Worm (Caenorhabditis elegans): ENCODE measurements around the gene tbp-1.

Gene tbp-1

ce11 chrIII:7367012-7367760 is 16.6 kb upstream of the tbp-1 start, which contains the start of the genes T20B12.5 and T20B12.4:
Gene T20B12.5 (minus strand): TSS chrIII:7367112.
Gene T20B12.4 (plus strand): TSS chrIII:7367710.
- TF ChIP-seq W03F9.2 (tag; optimal IDR thresholded peaks at IDR 0.05) (no peak), dao-5 (tag; optimal IDR thresholded peaks at IDR 0.05) (no peak), him-1 (tag; optimal IDR thresholded peaks at IDR 0.05) (no peak)

- no peak for TF ChIP-seq dao-5 (tag; optimal IDR thresholded peaks at IDR 0.05)
- no peak for TF ChIP-seq W03F9.2 (tag; optimal IDR thresholded peaks at IDR 0.05)
- no peak for TF ChIP-seq him-1 (tag; optimal IDR thresholded peaks at IDR 0.05)
These were observed 14.3 kb upstream of the tbp-1 start for ce11 chrIII:7369394-7370024.

ce11 chrIII:7370569-7370968 is 13.3 kb upstream of the tbp-1 start:
- TF ChIP-seq dao-5 (tag; optimal IDR thresholded peaks at IDR 0.05) (no peak), him-1 (tag; optimal IDR thresholded peaks at IDR 0.05) (no peak), W03F9.2 (tag; optimal IDR thresholded peaks at IDR 0.05) (no peak)

DNA sequence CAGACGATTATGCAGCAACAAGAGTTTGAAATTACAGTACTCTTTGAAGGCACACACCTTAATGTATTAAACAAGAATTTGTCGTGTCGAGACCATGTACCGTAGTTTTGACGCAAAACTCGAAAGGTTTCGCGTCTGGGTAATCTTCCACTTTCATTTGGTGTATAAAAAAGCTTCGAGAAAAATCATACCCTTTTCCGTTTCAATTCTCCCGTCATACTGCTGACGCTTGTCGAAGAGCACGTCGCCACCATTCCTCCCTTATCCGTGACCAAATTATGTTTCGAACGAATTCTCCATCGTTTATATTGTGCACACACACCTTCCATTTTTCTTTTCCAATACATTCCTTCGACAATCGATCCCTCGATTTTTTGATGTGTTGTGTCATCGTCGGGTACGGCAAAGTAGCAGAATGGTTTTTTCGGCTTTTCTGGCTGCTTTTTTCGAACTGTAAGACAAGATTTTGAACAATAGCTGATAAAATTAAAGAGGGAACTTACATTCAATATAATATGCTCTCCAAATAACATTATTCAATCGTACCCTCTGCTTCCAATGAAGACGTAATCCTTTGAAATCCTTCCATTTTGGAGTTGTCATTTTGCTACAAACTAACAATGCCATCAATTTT is 9.9 kb upstream of the tbp-1 start:
- TF ChIP-seq W03F9.2 (tag; optimal IDR thresholded peaks at IDR 0.05) (no peak), him-1 (tag; optimal IDR thresholded peaks at IDR 0.05) (no peak), dao-5 (tag; optimal IDR thresholded peaks at IDR 0.05) (no peak)

DNA sequence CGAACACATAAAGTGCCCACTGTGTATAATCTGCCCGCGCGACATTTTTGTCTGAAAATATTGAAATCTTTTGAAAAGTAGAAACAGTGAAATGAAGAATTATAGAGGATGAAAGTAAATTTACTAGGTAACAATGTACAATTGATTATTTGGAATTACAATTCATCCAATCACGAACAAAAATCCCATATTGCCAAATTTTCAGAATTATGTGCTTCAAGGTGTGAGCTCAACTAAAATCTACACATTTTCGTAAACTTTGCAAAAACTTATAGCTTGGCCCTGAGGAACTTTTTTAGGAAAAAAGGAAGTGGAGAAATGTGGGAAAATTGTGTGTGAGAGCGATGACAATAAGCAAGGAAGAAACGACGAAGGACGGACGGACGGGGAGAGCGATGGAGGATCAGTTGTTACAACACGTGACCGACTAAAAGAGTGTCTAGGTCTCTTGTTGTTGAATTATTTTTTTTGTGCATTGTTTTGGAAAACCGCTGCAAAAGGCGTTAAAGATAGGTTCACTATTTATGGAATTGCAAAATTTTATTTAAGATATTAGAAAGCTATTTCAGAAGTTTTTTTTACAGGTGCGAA is 9.1 kb upstream of the tbp-1 start, which contains the start of gene mml-1:
Gene mml-1 (minus strand): TSS at position 51 of the 591 bp plus-strand sequence.
- TF ChIP-seq dao-5 (tag; optimal IDR thresholded peaks at IDR 0.05) (no peak), him-1 (tag; optimal IDR thresholded peaks at IDR 0.05) (no peak), W03F9.2 (tag; optimal IDR thresholded peaks at IDR 0.05) (no peak)

ce11 chrIII:7375434-7375833 is 8.4 kb upstream of the tbp-1 start:
- no peak for TF ChIP-seq W03F9.2 (tag; optimal IDR thresholded peaks at IDR 0.05)
- TF ChIP-seq him-1 (tag; optimal IDR thresholded peaks at IDR 0.05) = no peak
- TF ChIP-seq dao-5 (tag; optimal IDR thresholded peaks at IDR 0.05) = no peak

DNA sequence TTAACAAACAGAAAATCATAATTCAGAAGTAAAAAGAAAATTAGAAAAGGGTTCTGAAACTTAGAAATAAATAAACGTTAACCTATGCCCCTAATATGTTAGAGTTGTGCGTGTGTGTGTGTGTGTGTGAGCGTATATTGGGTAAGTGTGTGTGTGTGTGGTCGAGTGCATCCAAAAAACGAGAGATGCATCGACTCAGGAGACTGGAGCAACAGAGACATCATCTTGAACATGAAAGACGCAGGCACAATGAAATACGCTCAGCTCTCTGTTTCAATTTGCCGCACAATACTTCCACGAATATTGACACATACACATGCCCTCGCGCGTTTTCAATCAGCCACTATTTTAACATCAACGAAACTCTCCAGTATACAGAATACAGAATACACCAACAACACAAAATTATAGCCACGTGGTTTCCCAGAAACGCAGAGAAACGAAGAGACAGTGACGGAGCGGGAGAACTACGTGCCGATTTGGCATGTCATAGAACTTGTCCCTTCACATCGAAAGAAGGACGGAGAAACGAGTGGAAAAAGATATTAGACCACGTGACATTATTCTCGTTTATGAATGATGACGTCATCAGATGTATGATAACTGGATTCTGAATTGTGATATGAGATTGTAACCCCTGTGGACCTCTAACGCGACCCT is 7.6 kb upstream of the tbp-1 start:
- no peak for TF ChIP-seq dao-5 (tag; optimal IDR thresholded peaks at IDR 0.05)

DNA sequence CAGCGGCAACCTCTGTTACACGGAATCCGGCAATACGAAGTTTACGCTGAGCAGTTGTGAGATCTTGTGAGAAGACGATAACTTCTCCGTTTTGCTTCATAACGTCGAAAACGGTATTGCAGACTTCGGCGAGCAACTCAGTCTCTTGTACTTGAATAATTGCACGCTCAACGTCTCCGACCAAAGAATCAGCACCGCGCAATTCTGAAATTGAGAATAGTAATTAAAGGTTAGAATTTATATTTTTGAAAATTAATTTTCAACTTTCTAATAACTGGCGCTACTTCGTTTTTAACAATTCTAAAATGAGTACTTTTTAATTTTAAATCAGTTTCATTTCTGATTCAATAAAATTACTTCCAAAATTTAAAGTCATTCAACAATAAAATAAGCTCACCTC is 5.3 kb upstream of the tbp-1 start:
- TF ChIP-seq dao-5 (tag; optimal IDR thresholded peaks at IDR 0.05) (no peak), W03F9.2 (tag; optimal IDR thresholded peaks at IDR 0.05) (no peak), him-1 (tag; optimal IDR thresholded peaks at IDR 0.05) (no peak)

ce11 chrIII:7378945-7379344 is 4.9 kb upstream of the tbp-1 start, which contains the start of gene T20B12.7:
Gene T20B12.7 (minus strand): TSS chrIII:7379045.
- no peak for TF ChIP-seq dao-5 (tag; optimal IDR thresholded peaks at IDR 0.05)
- no peak for TF ChIP-seq W03F9.2 (tag; optimal IDR thresholded peaks at IDR 0.05)
- TF ChIP-seq him-1 (tag; optimal IDR thresholded peaks at IDR 0.05) = no peak

ce11 chrIII:7380120-7380519 is 3.7 kb upstream of the tbp-1 start:
- TF ChIP-seq him-1 (tag; optimal IDR thresholded peaks at IDR 0.05) (no peak), dao-5 (tag; optimal IDR thresholded peaks at IDR 0.05) (no peak), W03F9.2 (tag; optimal IDR thresholded peaks at IDR 0.05) (no peak)

- peak; percentile 42 for TF ChIP-seq W03F9.2 (tag; optimal IDR thresholded peaks at IDR 0.05)
- TF ChIP-seq dao-5 (tag; optimal IDR thresholded peaks at IDR 0.05) = no peak
These were observed 2.2 kb upstream of the tbp-1 start, which contains the start of the genes hmg-4 and T20B12.3 for ce11 chrIII:7381546-7382171. Gene hmg-4 (minus strand): TSS chrIII:7381596. Gene T20B12.3 (plus strand): TSS chrIII:7382115.

DNA sequence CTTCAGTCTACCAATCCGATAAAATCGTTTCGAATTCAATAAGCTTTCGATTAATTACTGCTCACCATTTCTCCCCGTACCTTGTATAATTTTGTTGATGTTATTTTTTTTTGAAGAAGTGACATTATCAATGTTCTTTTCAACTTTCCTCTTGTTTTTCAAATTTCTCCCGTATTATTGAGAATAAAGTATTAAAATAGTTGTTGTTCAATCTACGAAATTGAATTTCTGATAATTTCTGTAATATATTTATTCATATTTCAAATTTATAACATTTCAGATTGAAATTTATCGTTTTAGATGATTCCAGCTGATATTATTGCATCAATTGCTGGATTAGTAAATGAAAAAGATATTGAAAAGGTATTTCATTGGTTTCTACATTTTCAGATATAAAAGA is 2.1 kb downstream of the tbp-1 start, which contains the start of gene trd-1:
Gene trd-1 (plus strand): TSS at position 301 of the 400 bp plus-strand sequence.
- TF ChIP-seq him-1 (tag; optimal IDR thresholded peaks at IDR 0.05) = no peak
- no peak for TF ChIP-seq dao-5 (tag; optimal IDR thresholded peaks at IDR 0.05)

- TF ChIP-seq him-1 (tag; optimal IDR thresholded peaks at IDR 0.05) (peak; percentile 88), W03F9.2 (tag; optimal IDR thresholded peaks at IDR 0.05) (no peak)
These were observed 3.5 kb downstream of the tbp-1 start for ce11 chrIII:7387359-7387758.
